Fruit fly (Drosophila melanogaster) whole organism, prepupa: ENCODE data around the gene wuho.

Experiments used
- Blimp-1 ChIP-seq: fragments of 200-800 bp; sonication (Bioruptor generic); optimal IDR thresholded peaks from 3 replicates; lab custom pipeline; 2017; ENCODE audit warnings: missing biosample characterization, missing genetic modification characterization, mild to moderate bottlenecking, moderate library complexity, missing genetic modification reagents
- CG10669 ChIP-seq: fragments of 200-800 bp; sonication (Bioruptor generic); optimal IDR thresholded peaks from 3 replicates; lab custom pipeline; 2018; ENCODE audit warnings: missing biosample characterization, mild to moderate bottlenecking, missing genetic modification characterization, moderate library complexity
- CG11762 ChIP-seq: fragments of 200-800 bp; sonication (Bioruptor generic); optimal IDR thresholded peaks from 3 replicates; lab custom pipeline; 2016; ENCODE audit warnings: missing biosample characterization, missing genetic modification characterization; ENCODE audit not compliant: insufficient read depth
- CG15336 ChIP-seq: fragments of 200-800 bp; sonication (Bioruptor generic); IDR thresholded peaks from 2 replicates; pipeline ENCODE4 v1.3.6; 2022; ENCODE audit warnings: missing biosample characterization, missing genetic modification characterization
- CG1621 ChIP-seq: fragments of 200-800 bp; sonication (Bioruptor generic); optimal IDR thresholded peaks from 3 replicates; lab custom pipeline; 2018; ENCODE audit warnings: missing biosample characterization, mild to moderate bottlenecking, missing genetic modification characterization
- CG3032 ChIP-seq: fragments of 200-800 bp; optimal IDR thresholded peaks from 2 replicates; lab custom pipeline; 2019; ENCODE audit warnings: missing biosample characterization, mild to moderate bottlenecking, missing genetic modification characterization, moderate library complexity
- CG32006 ChIP-seq: fragments of 200-800 bp; sonication (Bioruptor generic); optimal IDR thresholded peaks from 3 replicates; lab custom pipeline; 2017; ENCODE audit warnings: missing biosample characterization, mild to moderate bottlenecking, missing genetic modification characterization
- CG3919 ChIP-seq: fragments of 200-800 bp; sonication (Bioruptor generic); optimal IDR thresholded peaks from 3 replicates; lab custom pipeline; 2016; ENCODE audit warnings: missing biosample characterization, missing genetic modification characterization
- CG4318 ChIP-seq: fragments of 200-800 bp; sonication (Bioruptor generic); optimal IDR thresholded peaks from 3 replicates; lab custom pipeline; 2017; ENCODE audit warnings: missing biosample characterization, mild to moderate bottlenecking, missing genetic modification characterization
- CG6163 ChIP-seq: fragments of 200-800 bp; sonication (Bioruptor generic); IDR thresholded peaks from 3 replicates; pipeline ENCODE4 v1.3.6; 2022; ENCODE audit warnings: missing biosample characterization, missing genetic modification characterization
- CG6276 ChIP-seq: fragments of 200-800 bp; sonication (Bioruptor generic); optimal IDR thresholded peaks from 2 replicates; lab custom pipeline; 2017; ENCODE audit warnings: missing biosample characterization, mild to moderate bottlenecking, missing genetic modification characterization
- CG6854 ChIP-seq: fragments of 200-800 bp; sonication (Bioruptor generic); optimal IDR thresholded peaks from 2 replicates; lab custom pipeline; 2017; ENCODE audit warnings: missing biosample characterization, mild to moderate bottlenecking, missing genetic modification characterization
- CG7368 ChIP-seq: fragments of 200-800 bp; sonication (Bioruptor generic); optimal IDR thresholded peaks from 3 replicates; lab custom pipeline; 2016; ENCODE audit warnings: missing biosample characterization, missing genetic modification characterization
- CG8119 ChIP-seq: fragments of 200-800 bp; sonication (Bioruptor generic); IDR thresholded peaks from 3 replicates; pipeline ENCODE4 v1.3.6; 2022; ENCODE audit warnings: missing biosample characterization, missing genetic modification characterization
- CG8632 ChIP-seq: fragments of 200-800 bp; sonication (Bioruptor generic); optimal IDR thresholded peaks from 3 replicates; lab custom pipeline; 2016; ENCODE audit warnings: missing biosample characterization, missing genetic modification characterization
- CG9139 ChIP-seq: fragments of 200-800 bp; sonication (Bioruptor generic); optimal IDR thresholded peaks from 3 replicates; lab custom pipeline; 2017; ENCODE audit warnings: missing biosample characterization, mild to moderate bottlenecking, missing genetic modification characterization
- Eip78C ChIP-seq: fragments of 200-800 bp; sonication (Bioruptor generic); peaks from one replicate; lab custom pipeline; 2016; ENCODE audit warnings: missing biosample characterization, missing genetic modification characterization
- Eip93F ChIP-seq: fragments of 200-800 bp; sonication (Bioruptor generic); optimal IDR thresholded peaks from 2 replicates; lab custom pipeline; 2016; ENCODE audit warnings: missing biosample characterization, mild to moderate bottlenecking, missing genetic modification characterization
- Ets21C ChIP-seq: fragments of 200-800 bp; sonication (Bioruptor generic); optimal IDR thresholded peaks from 3 replicates; lab custom pipeline; 2016; ENCODE audit warnings: missing biosample characterization, missing genetic modification characterization
- Gug ChIP-seq: fragments of 200-800 bp; sonication (Bioruptor generic); IDR thresholded peaks from 2 replicates; pipeline ENCODE4 v1.3.6; 2022; ENCODE audit warnings: missing biosample characterization, missing genetic modification characterization
- Hr39 ChIP-seq: fragments of 200-800 bp; sonication (Bioruptor generic); optimal IDR thresholded peaks from 2 replicates; lab custom pipeline; 2016; ENCODE audit warnings: missing biosample characterization, missing genetic modification characterization
- Hr4 ChIP-seq: fragments of 200-800 bp; sonication (Bioruptor generic); optimal IDR thresholded peaks from 3 replicates; lab custom pipeline; 2016; ENCODE audit warnings: missing biosample characterization, missing genetic modification characterization
- Lpt ChIP-seq: fragments of 200-800 bp; sonication (Bioruptor generic); optimal IDR thresholded peaks from 3 replicates; lab custom pipeline; 2016; ENCODE audit warnings: missing biosample characterization, missing genetic modification characterization
- Met ChIP-seq: fragments of 200-800 bp; sonication (Bioruptor generic); optimal IDR thresholded peaks from 3 replicates; lab custom pipeline; 2016; ENCODE audit warnings: missing biosample characterization, missing genetic modification characterization
- OdsH ChIP-seq: fragments of 200-800 bp; sonication (Bioruptor generic); optimal IDR thresholded peaks from 3 replicates; lab custom pipeline; 2016; ENCODE audit warnings: missing biosample characterization, missing genetic modification characterization
- Smox ChIP-seq: fragments of 200-800 bp; sonication (Bioruptor generic); optimal IDR thresholded peaks from 3 replicates; lab custom pipeline; 2016; ENCODE audit warnings: missing biosample characterization, missing genetic modification characterization
- Sox102F ChIP-seq: fragments of 200-800 bp; sonication (Bioruptor generic); optimal IDR thresholded peaks from 2 replicates; lab custom pipeline; 2016; ENCODE audit warnings: missing biosample characterization, mild to moderate bottlenecking, missing genetic modification characterization
- Sox14 ChIP-seq: fragments of 200-800 bp; sonication (Bioruptor generic); optimal IDR thresholded peaks from 3 replicates; lab custom pipeline; 2016; ENCODE audit warnings: missing biosample characterization, missing genetic modification characterization
- Sox15 ChIP-seq: fragments of 200-800 bp; sonication (Bioruptor generic); optimal IDR thresholded peaks from 3 replicates; lab custom pipeline; 2016; ENCODE audit warnings: missing biosample characterization, missing genetic modification characterization
- acj6 ChIP-seq: fragments of 200-800 bp; sonication (Bioruptor generic); optimal IDR thresholded peaks from 3 replicates; lab custom pipeline; 2016; ENCODE audit warnings: missing biosample characterization, missing genetic modification characterization
- cyc ChIP-seq: fragments of 200-800 bp; sonication (Bioruptor generic); optimal IDR thresholded peaks from 3 replicates; lab custom pipeline; 2016; ENCODE audit warnings: missing biosample characterization, missing genetic modification characterization
- dac ChIP-seq: fragments of 200-800 bp; sonication (Bioruptor generic); optimal IDR thresholded peaks from 2 replicates; lab custom pipeline; 2017; ENCODE audit warnings: missing biosample characterization, mild to moderate bottlenecking, missing genetic modification characterization
- eg ChIP-seq: fragments of 200-800 bp; sonication (Bioruptor generic); IDR thresholded peaks from 3 replicates; pipeline ENCODE4 v1.3.6; 2022; ENCODE audit warnings: missing biosample characterization, missing genetic modification characterization
- esn ChIP-seq: fragments of 200-800 bp; sonication (Bioruptor generic); optimal IDR thresholded peaks from 2 replicates; lab custom pipeline; 2016; ENCODE audit warnings: missing biosample characterization, mild to moderate bottlenecking, missing genetic modification characterization, moderate library complexity
- fd85E ChIP-seq: fragments of 200-800 bp; sonication (Bioruptor generic); optimal IDR thresholded peaks from 3 replicates; lab custom pipeline; 2016; ENCODE audit warnings: missing biosample characterization, missing genetic modification characterization
- fkh ChIP-seq: fragments of 200-800 bp; sonication (Bioruptor generic); optimal IDR thresholded peaks from 3 replicates; lab custom pipeline; 2017; ENCODE audit warnings: missing biosample characterization, mild to moderate bottlenecking, missing genetic modification characterization, moderate library complexity
- pdm3 ChIP-seq: fragments of 200-800 bp; sonication (Bioruptor generic); optimal IDR thresholded peaks from 3 replicates; lab custom pipeline; 2016; ENCODE audit warnings: missing biosample characterization, missing genetic modification characterization
- salr ChIP-seq, 2 experiments: fragments of 200-800 bp; sonication (Bioruptor generic); optimal IDR thresholded peaks; 3 replicates each; lab custom pipeline; 2016 to 2018; ENCODE audit warnings: missing biosample characterization in 2 of 2, missing genetic modification characterization in 2 of 2, mild to moderate bottlenecking in 1 of 2
- spab ChIP-seq: fragments of 200-800 bp; sonication (Bioruptor generic); optimal IDR thresholded peaks from 2 replicates; lab custom pipeline; 2017; ENCODE audit warnings: missing biosample characterization, mild to moderate bottlenecking, missing genetic modification characterization, missing genetic modification reagents
- svp ChIP-seq: fragments of 200-800 bp; sonication (Bioruptor generic); peaks from one replicate; lab custom pipeline; 2016; ENCODE audit warnings: missing biosample characterization, missing genetic modification characterization
- vri ChIP-seq: fragments of 200-800 bp; sonication (Bioruptor generic); optimal IDR thresholded peaks from 3 replicates; lab custom pipeline; 2016; ENCODE audit warnings: missing biosample characterization, mild to moderate bottlenecking, missing genetic modification characterization

Gene wuho

DNA sequence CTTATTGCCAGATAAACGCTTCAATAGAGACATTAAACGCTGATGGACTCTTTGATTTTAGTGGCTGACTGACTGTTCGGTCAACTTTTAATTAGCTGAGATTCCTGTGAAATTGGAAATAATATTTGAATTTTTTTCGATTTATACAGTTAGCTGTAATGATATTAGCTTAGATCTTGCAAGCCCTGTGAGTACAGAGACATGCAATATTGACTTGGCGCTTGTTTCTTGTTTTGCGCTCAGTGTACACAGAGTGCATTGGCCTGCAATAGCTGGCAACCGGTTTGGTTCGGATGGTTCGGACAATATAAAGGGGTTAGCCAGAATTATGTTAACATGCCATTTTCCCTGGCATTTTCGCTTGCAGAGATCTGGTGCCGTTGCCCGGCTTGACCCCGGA is 17.4 kb downstream of the wuho start (continued):
- TF ChIP-seq fkh (GFP tag; lab: Kevin White, UChicago) (no peak), Sox14 (peak; percentile 12)

DNA sequence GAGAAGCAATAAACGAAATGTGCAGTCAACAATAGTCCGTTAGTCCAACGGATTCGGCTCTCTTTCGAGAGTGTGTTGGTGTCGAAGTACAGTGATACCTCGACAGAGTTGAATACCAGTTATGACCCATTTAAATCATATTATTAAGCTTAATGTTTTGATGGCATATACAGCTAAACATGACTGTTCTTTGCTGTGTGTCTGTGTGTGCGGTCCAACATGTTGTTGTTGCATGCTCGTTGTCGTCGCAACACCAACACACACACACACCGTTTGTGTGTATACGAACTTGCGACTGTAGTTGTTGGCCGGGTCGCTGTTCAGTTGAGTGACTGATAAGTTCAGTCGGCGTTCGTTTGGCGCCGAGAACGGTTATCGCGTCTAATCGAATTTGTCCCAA is 21.0 kb downstream of the wuho start, which contains the start of gene CG15894:
Gene CG15894, plus strand, starts transcription at position 361 of the 400 bp plus-strand sequence.
- no peak for TF ChIP-seq dac (GFP tag; lab: Kevin White, UChicago)
- TF ChIP-seq CG9139 (GFP tag; lab: Kevin White, UChicago) = no peak
- TF ChIP-seq esn (GFP tag; lab: Kevin White, UChicago) = peak; percentile 21
- peak; percentile 3 for TF ChIP-seq Hr39 (GFP tag; lab: Kevin White, UChicago)
- no peak for TF ChIP-seq vri (GFP tag; lab: Kevin White, UChicago)
- no peak for TF ChIP-seq CG7368 (GFP tag; lab: Kevin White, UChicago)
- TF ChIP-seq CG10669 (GFP tag; lab: Kevin White, UChicago) = no peak
- no peak for TF ChIP-seq Smox (GFP tag; lab: Kevin White, UChicago)
- no peak for TF ChIP-seq Blimp-1 (GFP tag; lab: Kevin White, UChicago)
- TF ChIP-seq Met (GFP tag; lab: Kevin White, UChicago) = peak; percentile 28
- TF ChIP-seq Ets21C (GFP tag; lab: Kevin White, UChicago) = no peak
- TF ChIP-seq eg (GFP tag; lab: Robert Waterston, UW) = peak; percentile 36; the same call in 1 of the 3 replicates
- TF ChIP-seq Sox14 = no peak
- TF ChIP-seq svp (GFP tag; lab: Kevin White, UChicago) = peak; percentile 39
- no peak for TF ChIP-seq CG15336
- no peak for TF ChIP-seq CG11762 (GFP tag; lab: Kevin White, UChicago)
- TF ChIP-seq salr (GFP tag; optimal IDR thresholded peaks at IDR 0.05; lab: Kevin White, UChicago) = no peak
- TF ChIP-seq fd85E (GFP tag; lab: Kevin White, UChicago) = no peak
- TF ChIP-seq cyc = no peak
- TF ChIP-seq CG4318 (GFP tag; lab: Kevin White, UChicago) = no peak
- peak; percentile 15 for TF ChIP-seq Sox102F
- TF ChIP-seq CG3919 (GFP tag; lab: Kevin White, UChicago) = peak; percentile 22
- TF ChIP-seq spab (GFP tag; lab: Kevin White, UChicago) = no peak
- TF ChIP-seq Eip78C (GFP tag; lab: Kevin White, UChicago) = peak; percentile 73
- TF ChIP-seq CG6854 (GFP tag; lab: Kevin White, UChicago) = no peak
- TF ChIP-seq CG3032 (tag; lab: Kevin White, UChicago) = no peak
- 0 out of 3 replicates have a peak, but pooled peaks have one; percentile 44 for TF ChIP-seq CG6163 (GFP tag; lab: Robert Waterston, UW)
- peak; percentile 32 for TF ChIP-seq CG32006 (GFP tag; lab: Kevin White, UChicago)
- peak; percentile 15 for TF ChIP-seq pdm3 (GFP tag; lab: Kevin White, UChicago)
- peak; percentile 0 for TF ChIP-seq Hr4 (GFP tag; lab: Kevin White, UChicago)

DNA sequence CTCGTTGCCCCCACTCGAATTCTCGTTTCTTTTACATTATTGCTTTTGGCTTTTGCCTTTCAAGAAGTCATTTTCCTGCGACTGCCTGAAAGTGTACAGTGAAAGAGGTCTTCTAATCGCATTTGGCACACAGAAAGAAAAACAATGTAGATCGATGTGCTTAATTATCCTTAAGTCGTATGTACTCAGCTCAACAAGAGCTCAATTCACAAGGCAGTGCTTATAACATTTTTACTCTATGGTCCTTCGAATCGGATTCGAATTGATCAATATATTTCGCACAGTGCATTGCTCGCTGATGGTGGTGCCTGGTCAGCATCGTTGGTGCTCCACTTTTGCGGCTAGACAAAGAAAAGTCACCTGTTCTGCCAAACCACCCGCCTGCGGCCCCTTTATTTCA is 22.5 kb downstream of the wuho start:
- TF ChIP-seq Hr4 (GFP tag; lab: Kevin White, UChicago) (peak; percentile 24), Sox15 (GFP tag; lab: Kevin White, UChicago) (no peak), acj6 (GFP tag; lab: Kevin White, UChicago) (no peak), CG6276 (peak; percentile 11), Gug (0 out of 2 replicates have a peak, but pooled peaks have one; percentile 16), eg (GFP tag; lab: Robert Waterston, UW) (0 out of 3 replicates have a peak, but pooled peaks have one; percentile 49), spab (GFP tag; lab: Kevin White, UChicago) (no peak), CG6163 (GFP tag; lab: Robert Waterston, UW) (0 out of 3 replicates have a peak, but pooled peaks have one; percentile 39), CG8632 (no peak), Eip93F (GFP tag; lab: Kevin White, UChicago) (no peak), Lpt (no peak), CG9139 (GFP tag; lab: Kevin White, UChicago) (no peak), Eip78C (GFP tag; lab: Kevin White, UChicago) (peak; percentile 45), CG15336 (peak; percentile 25; the same call in 1 of the 2 replicates), OdsH (peak; percentile 9), CG10669 (GFP tag; lab: Kevin White, UChicago) (no peak), CG8119 (GFP tag; lab: Robert Waterston, UW) (0 out of 3 replicates have a peak, but pooled peaks have one; percentile 32), pdm3 (GFP tag; lab: Kevin White, UChicago) (no peak), CG11762 (GFP tag; lab: Kevin White, UChicago) (no peak), CG1621 (tag; lab: Kevin White, UChicago) (no peak), CG32006 (GFP tag; lab: Kevin White, UChicago) (peak; percentile 31)
